Worm (Caenorhabditis elegans) whole organism, L4 larva: ENCODE data around the gene C45B11.6.

Experiments used
- Y48G9A.11 ChIP-seq: fragments of 200-800 bp; sonication (Bioruptor generic); IDR thresholded peaks from 2 replicates; pipeline ENCODE4 v1.3.6; 2022; ENCODE audit warnings: missing genetic modification reagents, missing genetic modification characterization, missing compliant biosample characterization
- aly-2 ChIP-seq: sonication (generic microtip); optimal IDR thresholded peaks from 2 replicates; lab custom pipeline; 2018; ENCODE audit warnings: missing biosample characterization, missing genetic modification characterization
- dmd-9 ChIP-seq: fragments of 200-800 bp; sonication (Bioruptor generic); IDR thresholded peaks from 2 replicates; pipeline ENCODE4 v1.3.6; 2022; ENCODE audit warnings: missing genetic modification reagents, missing genetic modification characterization, missing compliant biosample characterization
- lin-13 ChIP-seq: fragments of 150-350 bp; optimal IDR thresholded peaks from 2 replicates; lab custom pipeline; 2014; ENCODE audit warnings: missing biosample characterization, missing genetic modification reagents, missing genetic modification characterization
- lin-15B ChIP-seq: fragments of 150-350 bp; sonication (generic microtip); optimal IDR thresholded peaks from 3 replicates; lab custom pipeline; 2014; ENCODE audit warnings: missing biosample characterization, missing genetic modification characterization
- pha-4 ChIP-seq, 2 experiments: fragments of 150-350 bp in 1 of 2; fragments of 200-800 bp in 1 of 2; sonication (Bioruptor generic) in 1 of 2; IDR thresholded peaks in 1 of 2; optimal IDR thresholded peaks in 1 of 2; 2 replicates each; pipeline versions ENCODE4 v1.3.6 to Lab custom; 2014 to 2022; ENCODE audit warnings: missing genetic modification characterization in 2 of 2, missing genetic modification reagents in 2 of 2, missing biosample characterization in 1 of 2, missing compliant biosample characterization in 1 of 2

DNA sequence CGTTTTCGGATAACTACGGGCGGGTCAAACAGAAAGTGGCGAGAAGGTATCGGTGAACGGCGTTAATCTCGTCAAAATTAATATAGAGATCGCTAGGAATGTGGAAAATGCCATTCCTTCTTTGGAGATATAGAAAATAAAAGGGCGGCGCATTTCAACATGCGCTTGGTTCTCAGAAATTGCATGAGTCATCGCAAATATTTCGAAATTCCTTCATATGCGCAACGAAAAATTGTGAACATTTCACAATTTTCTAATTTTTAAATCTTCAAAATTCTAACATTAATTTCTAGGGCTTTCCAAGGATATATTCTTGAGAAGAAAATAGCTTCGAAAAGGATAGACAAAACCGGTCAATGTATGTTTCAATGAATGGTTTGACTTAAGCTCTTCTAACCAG lies 35.0 kb downstream of the C45B11.6 start:
- TF ChIP-seq lin-13 (GFP tag; lab: Kevin White, UChicago) (no peak), aly-2 (no peak), lin-15B (tag; lab: Kevin White, UChicago) (no peak), Y48G9A.11 (GFP tag; lab: Robert Waterston, UW) (no peak), pha-4 (GFP tag; IDR thresholded peaks at IDR 0.05; lab: Robert Waterston, UW) (no peak), pha-4 (tag; optimal IDR thresholded peaks at IDR 0.05; lab: Kevin White, UChicago) (no peak), dmd-9 (GFP tag; lab: Robert Waterston, UW) (no peak)
